Worm (Caenorhabditis elegans): ENCODE data around the gene col-129.

- TF ChIP-seq ama-1 (optimal IDR thresholded peaks at IDR 0.05) (no peak), flt-1 (GFP tag; IDR thresholded peaks at IDR 0.05) (no peak), ets-7 (tag; optimal IDR thresholded peaks at IDR 0.05) (no peak), hnd-1 (tag; optimal IDR thresholded peaks at IDR 0.05) (no peak), aly-1 (tag; optimal IDR thresholded peaks at IDR 0.05) (no peak), ceh-36 (tag; optimal IDR thresholded peaks at IDR 0.05) (no peak), tbx-11 (GFP tag; IDR thresholded peaks at IDR 0.05) (no peak), ceh-13 (GFP tag; optimal IDR thresholded peaks at IDR 0.05) (no peak), scrt-1 (GFP tag; IDR thresholded peaks at IDR 0.05) (no peak)
These were observed 34.7 kb downstream of the col-129 start, which contains the start of gene K08E4.7 for ce11 chrIV:12075497-12075896.

Measured in whole organism, early embryonic.